Worm (Caenorhabditis elegans) whole organism, L1 larva: ENCODE data around the gene T09E8.4.

Experiments used
- fkh-10 ChIP-seq: sonication (generic microtip); optimal IDR thresholded peaks from 2 replicates; lab custom pipeline; 2017; ENCODE audit warnings: missing biosample characterization, missing genetic modification reagents, missing genetic modification characterization
- lin-15B ChIP-seq: fragments of 150-350 bp; sonication (generic microtip); optimal IDR thresholded peaks from 3 replicates; lab custom pipeline; 2014; ENCODE audit warnings: missing biosample characterization, missing genetic modification characterization
- mdl-1 ChIP-seq, 2 experiments: fragments of 150-350 bp; optimal IDR thresholded peaks; 2 replicates each; lab custom pipeline; 2014 to 2017; ENCODE audit warnings: missing biosample characterization in 2 of 2, missing genetic modification characterization in 2 of 2, inconsistent platforms in 1 of 2
- nhr-47 ChIP-seq: sonication (generic microtip); optimal IDR thresholded peaks from 2 replicates; lab custom pipeline; 2016; ENCODE audit warnings: mild to moderate bottlenecking, missing genetic modification characterization, moderate library complexity, missing compliant biosample characterization
- pag-3 ChIP-seq: sonication (generic microtip); optimal IDR thresholded peaks from 2 replicates; lab custom pipeline; 2017; ENCODE audit warnings: missing genetic modification characterization, mild to moderate bottlenecking, missing compliant biosample characterization, antibody characterized with exemption, borderline replicate concordance; ENCODE audit not compliant: insufficient read depth
- snu-23 ChIP-seq: sonication (generic microtip); optimal IDR thresholded peaks from 2 replicates; lab custom pipeline; 2016; ENCODE audit warnings: missing genetic modification characterization, missing compliant biosample characterization
- sox-4 ChIP-seq: sonication (generic microtip); optimal IDR thresholded peaks from 2 replicates; lab custom pipeline; 2016; ENCODE audit warnings: missing genetic modification characterization, missing compliant biosample characterization
- unc-62 ChIP-seq: fragments of 150-350 bp; optimal IDR thresholded peaks from 2 replicates; lab custom pipeline; 2014; ENCODE audit warnings: missing biosample characterization, missing genetic modification reagents, missing genetic modification characterization
- ztf-11 ChIP-seq, 2 experiments: sonication (generic microtip); optimal IDR thresholded peaks; 2 replicates each; lab custom pipeline; 2016 to 2017; ENCODE audit warnings: missing genetic modification characterization in 2 of 2, missing biosample characterization in 1 of 2, missing compliant biosample characterization in 1 of 2

DNA sequence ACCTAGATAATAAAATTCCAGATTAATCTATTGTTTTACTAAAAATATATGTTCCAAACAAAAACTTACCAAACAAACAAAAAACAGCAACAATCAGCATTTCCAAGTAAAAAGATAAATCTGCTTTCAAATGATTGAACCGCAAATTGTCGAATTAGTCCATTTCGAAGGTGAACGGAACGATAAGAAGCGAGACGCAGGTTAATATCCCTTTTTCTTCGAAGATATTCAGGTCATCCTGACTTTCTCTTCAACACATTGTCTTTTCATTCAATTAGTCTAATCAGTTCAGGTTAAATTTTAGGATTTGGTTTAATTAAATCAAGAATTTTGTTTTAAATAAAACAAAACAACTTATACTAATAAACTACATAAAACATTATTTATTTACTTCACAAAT lies 50.7 kb downstream of the T09E8.4 start, which contains the start of gene B0365.9:
- TF ChIP-seq pag-3 (tag; lab: Kevin White, UChicago), result no peak
- no peak for TF ChIP-seq fkh-10
- no peak for TF ChIP-seq ztf-11 (tag; optimal IDR thresholded peaks at IDR 0.05; lab: Kevin White, UChicago)
- no peak for TF ChIP-seq mdl-1 (tag; optimal IDR thresholded peaks at IDR 0.05; lab: Kevin White, UChicago)
- TF ChIP-seq nhr-47 (tag; lab: Kevin White, UChicago), result no peak
- no peak for TF ChIP-seq unc-62 (GFP tag; lab: Kevin White, UChicago)
- TF ChIP-seq sox-4, result no peak
- no peak for TF ChIP-seq lin-15B
- TF ChIP-seq snu-23, result no peak
